Fruit fly (Drosophila melanogaster) whole organism: Measurements from ENCODE around the gene Glg1.
A peak's percentile ranks its signal among the peaks of the same experiment; 100 is the strongest.

Experiments
- CG8478 ChIP-seq: fragments of >200 bp; optimal IDR thresholded peaks from 2 replicates; lab custom pipeline; 2018; ENCODE audit warnings: inconsistent platforms
- Dll ChIP-seq: fragments of >200 bp; optimal IDR thresholded peaks from 2 replicates; lab custom pipeline; 2017
- EcR ChIP-seq, 2 experiments: fragments of >200 bp; optimal IDR thresholded peaks; 2 replicates each; lab custom pipeline; 2017; ENCODE audit warnings: missing biosample characterization in 2 of 2, missing genetic modification characterization in 2 of 2, missing genetic modification reagents in 2 of 2
- pan ChIP-seq: fragments of >200 bp; optimal IDR thresholded peaks from 2 replicates; lab custom pipeline; 2017
- psq ChIP-seq: fragments of >200 bp; optimal IDR thresholded peaks from 2 replicates; lab custom pipeline; 2017
- usp ChIP-seq: fragments of >200 bp; optimal IDR thresholded peaks from 2 replicates; lab custom pipeline; 2017; ENCODE audit warnings: missing biosample characterization, missing genetic modification characterization, mixed read lengths

Glg1 gene

DNA sequence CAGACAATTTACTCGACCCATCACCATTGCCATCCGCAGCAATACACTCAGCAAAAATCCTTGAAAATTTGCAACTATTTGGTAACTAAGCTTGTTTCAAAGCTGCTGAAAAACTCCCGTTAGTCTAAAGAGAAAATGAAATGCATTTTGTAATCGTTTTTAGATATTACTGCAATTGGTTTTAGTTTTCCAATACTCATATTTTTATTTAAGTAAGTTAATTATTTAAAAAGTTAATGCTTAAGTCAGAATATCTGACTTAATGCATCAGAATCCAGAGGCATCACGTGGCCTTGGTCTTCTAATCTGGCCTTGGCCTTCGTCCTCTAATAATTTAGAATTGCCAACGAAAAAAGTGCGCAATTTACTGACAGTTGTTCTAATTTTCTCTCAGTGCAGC lies 44.5 kb downstream of the Glg1 start:
- TF ChIP-seq CG8478 (no peak), EcR (GFP tag; optimal IDR thresholded peaks at IDR 0.05; lab: Kevin White, UChicago) (no peak), usp (GFP tag; lab: Kevin White, UChicago) (no peak), pan (lab: Kevin White, UChicago) (no peak), psq (no peak), Dll (no peak)

DNA sequence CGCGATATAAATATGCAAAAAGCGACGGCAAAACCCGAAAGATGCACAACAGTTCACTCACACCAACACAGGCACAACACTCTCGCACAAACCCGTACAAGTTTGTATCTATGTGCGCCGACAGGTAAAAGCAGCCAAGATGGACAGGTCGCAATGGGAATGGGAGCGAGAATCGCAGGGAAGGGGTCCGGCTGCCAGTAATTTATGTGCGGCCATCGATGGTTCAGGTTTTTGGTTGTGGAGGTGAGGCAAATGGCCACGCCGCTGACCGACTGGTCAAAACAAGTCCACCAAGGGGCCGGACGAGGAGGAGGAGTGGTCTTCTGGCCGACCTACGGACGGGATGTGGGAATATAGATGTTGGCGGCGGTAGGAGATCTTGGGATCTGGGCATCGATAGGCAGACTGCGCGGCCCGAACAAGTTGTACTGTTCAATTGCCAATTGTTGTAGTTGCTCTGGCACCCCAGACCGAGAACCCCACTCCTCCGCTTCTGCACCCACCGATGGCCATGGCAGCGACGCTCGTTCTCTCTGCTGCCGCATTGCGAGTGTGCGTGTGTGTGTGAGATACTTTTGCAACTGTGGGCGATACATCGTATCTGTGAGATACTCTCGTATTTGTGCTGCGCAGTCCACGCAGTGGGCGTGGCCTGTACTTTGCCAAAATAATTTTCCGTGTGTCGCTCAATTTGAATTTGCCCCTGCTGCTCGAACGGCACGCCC lies 47.0 kb downstream of the Glg1 start:
- TF ChIP-seq psq, result no peak
- peak; percentile 34 for TF ChIP-seq Dll
- no peak for TF ChIP-seq usp (GFP tag; lab: Kevin White, UChicago)

DNA sequence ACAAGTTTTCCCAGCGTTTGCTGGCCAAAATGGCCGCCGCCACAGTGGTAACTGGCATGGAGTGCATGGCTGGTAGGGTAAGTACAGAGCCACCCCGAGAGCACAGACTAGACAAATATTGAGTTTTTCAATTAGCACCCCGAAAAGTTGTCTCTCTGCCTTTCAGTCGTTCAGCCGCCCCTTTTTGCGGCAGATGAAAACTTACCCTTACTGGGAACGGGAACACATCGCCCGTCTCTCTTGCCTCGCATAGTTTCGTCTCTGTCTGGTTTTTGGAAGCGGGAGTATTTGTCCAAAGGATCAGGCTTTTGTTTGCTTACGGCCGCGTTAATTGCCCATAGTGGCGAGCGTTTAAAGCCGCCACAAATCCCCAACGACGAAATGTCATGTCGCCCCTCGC lies 48.6 kb downstream of the Glg1 start:
- TF ChIP-seq usp (GFP tag; lab: Kevin White, UChicago) (no peak), Dll (no peak), pan (lab: Kevin White, UChicago) (no peak), psq (no peak), EcR (GFP tag; optimal IDR thresholded peaks at IDR 0.05; lab: Kevin White, UChicago) (no peak), CG8478 (no peak)

DNA sequence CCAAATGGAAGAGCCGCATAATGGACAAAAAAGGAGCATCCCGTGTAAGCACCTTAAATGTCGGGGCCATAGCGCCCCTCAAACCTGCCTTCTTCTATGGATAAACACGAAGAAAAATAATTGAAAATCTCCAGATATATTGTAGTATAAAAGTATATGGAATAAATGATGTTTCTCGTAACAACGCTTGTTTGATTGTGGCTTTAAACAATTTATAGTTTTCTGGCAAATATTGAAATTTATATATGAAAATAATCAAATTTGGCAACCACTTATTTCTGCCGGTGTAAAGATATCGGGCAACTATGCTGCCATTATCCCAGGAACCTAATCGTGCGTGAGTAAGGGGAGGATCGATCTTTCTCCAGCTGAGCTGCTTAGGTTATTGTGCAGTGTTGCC lies 52.1 kb downstream of the Glg1 start:
- no peak for TF ChIP-seq usp (GFP tag; lab: Kevin White, UChicago)
- no peak for TF ChIP-seq CG8478
- no peak for TF ChIP-seq pan (lab: Kevin White, UChicago)
- TF ChIP-seq EcR (GFP tag; optimal IDR thresholded peaks at IDR 0.05; lab: Kevin White, UChicago), result no peak
- TF ChIP-seq psq, result no peak
- no peak for TF ChIP-seq Dll

DNA sequence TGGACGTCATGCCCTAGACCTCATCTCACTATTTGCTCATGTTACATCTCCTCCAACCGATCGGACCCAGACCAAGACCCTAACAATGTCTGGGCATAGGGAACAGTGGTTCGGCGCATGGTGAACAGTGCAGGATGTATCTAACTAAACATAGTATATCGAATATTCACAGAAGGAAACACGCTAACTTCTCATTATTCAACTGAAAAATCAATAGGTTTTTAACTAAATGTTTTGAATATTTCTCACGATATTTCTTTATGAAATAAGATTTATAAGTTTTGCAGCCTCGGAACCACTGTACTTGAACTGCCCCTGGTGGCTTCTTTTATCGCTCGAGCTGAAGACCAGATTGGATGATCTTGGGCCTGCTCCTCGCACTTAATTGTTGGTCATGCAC lies 53.7 kb downstream of the Glg1 start:
- TF ChIP-seq usp (GFP tag; lab: Kevin White, UChicago) (no peak), pan (lab: Kevin White, UChicago) (no peak), EcR (GFP tag; optimal IDR thresholded peaks at IDR 0.05; lab: Kevin White, UChicago) (no peak), CG8478 (no peak), psq (no peak), Dll (no peak)

DNA sequence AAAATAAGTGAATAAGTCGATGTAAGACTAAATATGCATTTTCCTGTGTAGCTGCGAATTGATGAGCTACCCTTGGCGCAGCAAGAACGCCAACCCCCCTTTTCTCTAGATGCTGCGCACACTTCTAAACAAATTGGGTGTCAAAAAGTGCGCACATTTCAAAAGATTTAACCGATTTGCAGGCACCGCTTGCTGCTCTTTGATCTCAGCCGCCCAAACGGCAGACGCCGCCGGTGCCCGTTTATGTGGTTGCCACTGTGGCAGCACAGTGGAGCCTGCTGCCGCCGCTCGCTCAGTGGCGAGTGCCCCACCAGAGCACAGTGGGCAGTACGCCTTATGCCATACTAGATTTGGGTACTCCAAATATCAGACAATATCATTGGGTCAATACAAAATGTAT lies 56.9 kb downstream of the Glg1 start:
- no peak for TF ChIP-seq usp (GFP tag; lab: Kevin White, UChicago)
- TF ChIP-seq pan (lab: Kevin White, UChicago), result no peak
- TF ChIP-seq CG8478, result no peak
- no peak for TF ChIP-seq psq
- no peak for TF ChIP-seq EcR (GFP tag; optimal IDR thresholded peaks at IDR 0.05; lab: Kevin White, UChicago)
- no peak for TF ChIP-seq Dll

DNA sequence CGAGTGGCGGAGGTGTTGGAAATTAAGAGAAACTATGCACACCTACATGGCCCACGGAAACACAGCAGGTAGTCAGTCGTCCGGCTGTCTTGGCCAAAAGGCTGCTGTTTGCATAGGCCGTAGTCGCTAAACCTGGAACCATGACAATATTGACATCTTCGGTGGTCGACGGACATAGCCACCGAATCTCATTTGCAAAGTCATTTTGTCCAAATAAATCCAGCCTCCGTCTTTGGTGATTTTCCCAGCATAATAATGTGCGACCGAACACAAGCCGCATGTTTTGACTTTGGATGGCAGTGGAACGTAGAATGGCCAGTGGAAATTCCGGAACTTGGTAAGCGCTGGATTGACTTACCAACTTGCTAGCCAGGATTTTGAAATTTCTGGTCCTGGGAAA lies 58.0 kb downstream of the Glg1 start:
- TF ChIP-seq usp (GFP tag; lab: Kevin White, UChicago) (no peak), Dll (no peak), EcR (GFP tag; optimal IDR thresholded peaks at IDR 0.05; lab: Kevin White, UChicago) (no peak), pan (lab: Kevin White, UChicago) (no peak), CG8478 (no peak), psq (no peak)
